Worm (Caenorhabditis elegans) whole organism, L1 larva: ENCODE results near the gene col-149.
A peak's percentile ranks its signal among the peaks of the same experiment; 100 is the strongest.

ENCODE experiments used
- C04F5.9 ChIP-seq: sonication (generic microtip); optimal IDR thresholded peaks from 2 replicates; lab custom pipeline; 2016; ENCODE audit warnings: missing genetic modification characterization, missing compliant biosample characterization
- C16A3.4 ChIP-seq: fragments of 150-350 bp; optimal IDR thresholded peaks from 2 replicates; lab custom pipeline; 2014; ENCODE audit warnings: missing biosample characterization, missing genetic modification characterization
- ama-1 ChIP-seq: fragments of 150-350 bp; optimal IDR thresholded peaks from 2 replicates; lab custom pipeline; 2014
- ceh-63 ChIP-seq: fragments of 200-800 bp; sonication (Bioruptor generic); optimal IDR thresholded peaks from 2 replicates; lab custom pipeline; 2018; ENCODE audit warnings: mild to moderate bottlenecking, missing genetic modification characterization, missing compliant biosample characterization
- ceh-8 ChIP-seq: fragments of 200-800 bp; sonication (Bioruptor generic); optimal IDR thresholded peaks from 2 replicates; lab custom pipeline; 2018; ENCODE audit warnings: mild to moderate bottlenecking, missing genetic modification characterization, moderate library complexity, missing compliant biosample characterization
- ceh-82 ChIP-seq, 3 experiments: fragments of 150-350 bp in 1 of 3; sonication (generic microtip) in 2 of 3; optimal IDR thresholded peaks; 2 replicates each; lab custom pipeline; 2014 to 2017; ENCODE audit warnings: missing biosample characterization in 3 of 3, missing genetic modification characterization in 3 of 3
- ceh-88 ChIP-seq: fragments of 200-800 bp; sonication (Bioruptor generic); IDR thresholded peaks from 2 replicates; pipeline ENCODE4 v1.3.6; 2022; ENCODE audit warnings: missing genetic modification characterization, missing compliant biosample characterization
- ceh-90 ChIP-seq: sonication (generic microtip); optimal IDR thresholded peaks from 2 replicates; lab custom pipeline; 2016; ENCODE audit warnings: missing genetic modification characterization, missing compliant biosample characterization
- dpl-1 ChIP-seq, 3 experiments: fragments of 150-350 bp in 2 of 3; sonication (generic microtip) in 1 of 3; optimal IDR thresholded peaks; 2 replicates each; lab custom pipeline; 2014 to 2017; ENCODE audit warnings: missing biosample characterization in 3 of 3, missing genetic modification characterization in 3 of 3, missing genetic modification reagents in 3 of 3
- dsc-1 ChIP-seq: sonication (generic microtip); optimal IDR thresholded peaks from 2 replicates; lab custom pipeline; 2016; ENCODE audit warnings: mild to moderate bottlenecking, missing genetic modification characterization, missing compliant biosample characterization
- efl-1 ChIP-seq, 4 experiments: fragments of 150-350 bp; optimal IDR thresholded peaks in 3 of 4; peaks in 1 of 4; 1 replicate in 1 of 4; 2 replicates in 3 of 4; lab custom pipeline; 2014; ENCODE audit warnings: missing biosample characterization in 2 of 4, missing genetic modification characterization in 2 of 4, missing genetic modification reagents in 2 of 4
- egl-27 ChIP-seq, 2 experiments: fragments of 150-350 bp in 1 of 2; sonication (generic microtip); optimal IDR thresholded peaks; 3 replicates each; lab custom pipeline; 2017 to 2018; ENCODE audit warnings: missing biosample characterization in 2 of 2, missing genetic modification characterization in 2 of 2, missing genetic modification reagents in 2 of 2
- fkh-10 ChIP-seq: sonication (generic microtip); optimal IDR thresholded peaks from 2 replicates; lab custom pipeline; 2017; ENCODE audit warnings: missing biosample characterization, missing genetic modification reagents, missing genetic modification characterization
- fkh-4 ChIP-seq: sonication (generic microtip); optimal IDR thresholded peaks from 2 replicates; lab custom pipeline; 2016; ENCODE audit warnings: missing compliant biosample characterization, missing genetic modification characterization, borderline replicate concordance
- fkh-8 ChIP-seq: sonication (generic microtip); optimal IDR thresholded peaks from 2 replicates; lab custom pipeline; 2016; ENCODE audit warnings: mild to moderate bottlenecking, missing genetic modification characterization, missing compliant biosample characterization
- fos-1 ChIP-seq: fragments of 150-350 bp; optimal IDR thresholded peaks from 2 replicates; lab custom pipeline; 2014; ENCODE audit warnings: missing biosample characterization, missing genetic modification characterization
- irx-1 ChIP-seq: sonication (generic microtip); optimal IDR thresholded peaks from 2 replicates; lab custom pipeline; 2016; ENCODE audit warnings: missing genetic modification characterization, missing compliant biosample characterization
- lin-13 ChIP-seq: fragments of 150-350 bp; optimal IDR thresholded peaks from 2 replicates; lab custom pipeline; 2014; ENCODE audit warnings: missing biosample characterization, missing genetic modification reagents, missing genetic modification characterization
- lin-14 ChIP-seq: fragments of 200-800 bp; sonication (Bioruptor generic); optimal IDR thresholded peaks from 2 replicates; lab custom pipeline; 2018; ENCODE audit warnings: mild to moderate bottlenecking, missing genetic modification characterization, moderate library complexity, missing compliant biosample characterization
- lin-35 ChIP-seq, 2 experiments: fragments of 150-350 bp; optimal IDR thresholded peaks; 2 replicates each; lab custom pipeline; 2014; ENCODE audit warnings: missing biosample characterization in 2 of 2, missing genetic modification characterization in 2 of 2, missing genetic modification reagents in 2 of 2
- lir-3 ChIP-seq: sonication (generic microtip); optimal IDR thresholded peaks from 2 replicates; lab custom pipeline; 2016; ENCODE audit warnings: mild to moderate bottlenecking, missing genetic modification characterization, moderate library complexity, missing compliant biosample characterization; ENCODE audit not compliant: poor library complexity
- lsy-2 ChIP-seq, 2 experiments: fragments of 150-350 bp; optimal IDR thresholded peaks; 2 replicates each; lab custom pipeline; 2014; ENCODE audit warnings: missing biosample characterization in 2 of 2, missing genetic modification characterization in 2 of 2
- mab-9 ChIP-seq: fragments of 200-800 bp; sonication (Bioruptor generic); IDR thresholded peaks from 2 replicates; pipeline ENCODE4 v1.3.6; 2022; ENCODE audit warnings: missing genetic modification reagents, missing genetic modification characterization, missing compliant biosample characterization
- mdl-1 ChIP-seq, 2 experiments: fragments of 150-350 bp; optimal IDR thresholded peaks; 2 replicates each; lab custom pipeline; 2014 to 2017; ENCODE audit warnings: missing biosample characterization in 2 of 2, missing genetic modification characterization in 2 of 2, inconsistent platforms in 1 of 2
- mep-1 ChIP-seq: fragments of 150-350 bp; optimal IDR thresholded peaks from 2 replicates; lab custom pipeline; 2014; ENCODE audit warnings: missing biosample characterization, missing genetic modification characterization
- nhr-11 ChIP-seq: fragments of 150-350 bp; optimal IDR thresholded peaks from 2 replicates; lab custom pipeline; 2014; ENCODE audit warnings: missing biosample characterization, missing genetic modification characterization
- nhr-19 ChIP-seq: fragments of 200-800 bp; sonication (Bioruptor generic); conservative IDR thresholded peaks from 2 replicates; pipeline ENCODE4 v1.3.6; 2022; ENCODE audit warnings: missing genetic modification characterization, missing compliant biosample characterization
- nhr-20 ChIP-seq: sonication (generic microtip); optimal IDR thresholded peaks from 2 replicates; lab custom pipeline; 2016; ENCODE audit warnings: mild to moderate bottlenecking, missing genetic modification characterization, missing compliant biosample characterization
- nhr-237 ChIP-seq: fragments of 150-350 bp; optimal IDR thresholded peaks from 2 replicates; lab custom pipeline; 2014; ENCODE audit warnings: missing biosample characterization, missing genetic modification characterization
- nhr-47 ChIP-seq: sonication (generic microtip); optimal IDR thresholded peaks from 2 replicates; lab custom pipeline; 2016; ENCODE audit warnings: mild to moderate bottlenecking, missing genetic modification characterization, moderate library complexity, missing compliant biosample characterization
- nhr-71 ChIP-seq: sonication (generic microtip); optimal IDR thresholded peaks from 2 replicates; lab custom pipeline; 2016; ENCODE audit warnings: mild to moderate bottlenecking, missing genetic modification characterization, moderate library complexity, missing compliant biosample characterization
- nhr-77 ChIP-seq: fragments of 150-350 bp; optimal IDR thresholded peaks from 2 replicates; lab custom pipeline; 2014; ENCODE audit warnings: missing biosample characterization, missing genetic modification characterization
- nhr-85 ChIP-seq: sonication (generic microtip); peaks from one replicate; lab custom pipeline; 2016; ENCODE audit warnings: missing genetic modification characterization, inconsistent platforms, missing compliant biosample characterization
- nhr-90 ChIP-seq: sonication (generic microtip); optimal IDR thresholded peaks from 2 replicates; lab custom pipeline; 2016; ENCODE audit warnings: mild to moderate bottlenecking, missing genetic modification characterization, missing compliant biosample characterization; ENCODE audit not compliant: poor library complexity
- pax-3 ChIP-seq: fragments of 200-800 bp; sonication (Bioruptor generic); optimal IDR thresholded peaks from 2 replicates; lab custom pipeline; 2018; ENCODE audit warnings: mild to moderate bottlenecking, missing genetic modification characterization, moderate library complexity, missing compliant biosample characterization
- rnt-1 ChIP-seq: sonication (generic microtip); optimal IDR thresholded peaks from 2 replicates; lab custom pipeline; 2016; ENCODE audit warnings: mild to moderate bottlenecking, missing genetic modification characterization, moderate library complexity, missing compliant biosample characterization
- skn-1 ChIP-seq: fragments of 150-350 bp; optimal IDR thresholded peaks from 2 replicates; lab custom pipeline; 2014; ENCODE audit warnings: missing biosample characterization, missing genetic modification characterization
- snu-23 ChIP-seq: sonication (generic microtip); optimal IDR thresholded peaks from 2 replicates; lab custom pipeline; 2016; ENCODE audit warnings: missing genetic modification characterization, missing compliant biosample characterization
- sox-4 ChIP-seq: sonication (generic microtip); optimal IDR thresholded peaks from 2 replicates; lab custom pipeline; 2016; ENCODE audit warnings: missing genetic modification characterization, missing compliant biosample characterization
- swsn-7 ChIP-seq: sonication (generic microtip); optimal IDR thresholded peaks from 2 replicates; lab custom pipeline; 2016; ENCODE audit warnings: missing genetic modification characterization, missing compliant biosample characterization
- unc-130 ChIP-seq: fragments of 150-350 bp; optimal IDR thresholded peaks from 2 replicates; lab custom pipeline; 2017; ENCODE audit warnings: missing biosample characterization, missing genetic modification characterization, inconsistent platforms
- unc-86 ChIP-seq: sonication (generic microtip); optimal IDR thresholded peaks from 2 replicates; lab custom pipeline; 2016; ENCODE audit warnings: missing genetic modification characterization, missing compliant biosample characterization
- unc-98 ChIP-seq: fragments of 200-800 bp; sonication (Bioruptor generic); IDR thresholded peaks from 2 replicates; pipeline ENCODE4 v1.3.6; 2022; ENCODE audit warnings: missing genetic modification characterization, missing compliant biosample characterization
- xbp-1 ChIP-seq: sonication (generic microtip); optimal IDR thresholded peaks from 2 replicates; lab custom pipeline; 2016; ENCODE audit warnings: missing genetic modification characterization, missing compliant biosample characterization
- ztf-4 ChIP-seq: fragments of 150-350 bp; optimal IDR thresholded peaks from 2 replicates; lab custom pipeline; 2014; ENCODE audit warnings: missing biosample characterization, missing genetic modification characterization

The col-149 gene

DNA sequence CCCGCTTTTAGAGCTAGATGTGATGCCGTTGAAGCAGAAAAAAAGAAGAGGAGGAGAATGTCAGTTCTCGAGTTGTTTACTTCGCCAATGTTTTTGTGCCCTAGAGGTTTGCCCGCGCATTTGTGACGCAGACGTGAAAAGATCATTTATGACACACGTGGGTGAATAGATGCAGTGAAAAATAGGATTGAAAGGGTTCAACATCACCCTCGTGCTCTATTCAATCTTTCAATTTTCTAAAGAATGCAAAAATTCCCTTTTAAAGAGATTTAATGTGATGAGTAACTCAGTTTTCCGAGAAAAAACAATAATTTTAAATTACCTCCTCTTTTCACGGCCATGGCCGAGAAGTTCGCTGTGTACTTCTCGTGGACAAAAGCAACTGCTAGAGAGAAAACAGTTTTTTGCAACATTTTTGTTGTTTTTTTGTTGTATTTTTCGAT lies 46.2 kb downstream of the col-149 start:
- TF ChIP-seq mdl-1 (tag; optimal IDR thresholded peaks at IDR 0.05; lab: Kevin White, UChicago) (peak in 1 of 2 experiments; percentile 89), ceh-63 (no peak), ceh-8 (GFP tag; lab: Kevin White, UChicago) (peak; percentile 28), irx-1 (peak; percentile 20), lir-3 (tag; lab: Kevin White, UChicago) (peak; percentile 21), swsn-7 (tag; lab: Kevin White, UChicago) (peak; percentile 42), mab-9 (GFP tag; lab: Robert Waterston, UW) (0 out of 2 replicates have a peak, but pooled peaks have one; percentile 51), ceh-90 (peak; percentile 31), nhr-47 (tag; lab: Kevin White, UChicago) (peak; percentile 78), nhr-77 (tag; lab: Kevin White, UChicago) (no peak), ztf-4 (tag; lab: Kevin White, UChicago) (peak; percentile 41), skn-1 (no peak), dpl-1 (GFP tag; optimal IDR thresholded peaks at IDR 0.05; lab: Kevin White, UChicago) (peak; percentile 34 to 65 (median 44)), nhr-20 (tag; lab: Kevin White, UChicago) (peak; percentile 30), unc-130 (peak; percentile 59), snu-23 (GFP tag; lab: Kevin White, UChicago) (peak; percentile 51), nhr-85 (tag; lab: Kevin White, UChicago) (peak; percentile 67), pax-3 (tag; lab: Kevin White, UChicago) (peak; percentile 75), unc-86 (tag; lab: Kevin White, UChicago) (peak; percentile 69), egl-27 (tag; optimal IDR thresholded peaks at IDR 0.05; lab: Kevin White, UChicago) (no peak), lin-14 (GFP tag; lab: Kevin White, UChicago) (peak; percentile 94), nhr-19 (peak; percentile 37), ama-1 (lab: Kevin White, UChicago) (no peak), dsc-1 (tag; lab: Kevin White, UChicago) (peak; percentile 91), lin-13 (GFP tag; lab: Kevin White, UChicago) (peak; percentile 13), sox-4 (peak; percentile 68), C16A3.4 (tag; lab: Kevin White, UChicago) (peak; percentile 56), nhr-11 (tag; lab: Kevin White, UChicago) (peak; percentile 31), nhr-237 (tag; lab: Kevin White, UChicago) (no peak), ceh-82 (tag; optimal IDR thresholded peaks at IDR 0.05; lab: Kevin White, UChicago) (peak in 2 of 3 experiments; percentile 20 to 26), nhr-71 (tag; lab: Kevin White, UChicago) (peak; percentile 84), lsy-2 (tag; optimal IDR thresholded peaks at IDR 0.05; lab: Kevin White, UChicago) (peak; percentile 53 to 57), fkh-8 (tag; lab: Kevin White, UChicago) (peak; percentile 89), rnt-1 (tag; lab: Kevin White, UChicago) (no peak), unc-98 (no peak), ceh-88 (0 out of 2 replicates have a peak, but pooled peaks have one; percentile 48), lin-35 (GFP tag; optimal IDR thresholded peaks at IDR 0.05; lab: Kevin White, UChicago) (peak; percentile 55 to 66), xbp-1 (tag; lab: Kevin White, UChicago) (peak; percentile 34), fos-1 (tag; lab: Kevin White, UChicago) (peak; percentile 56), fkh-4 (tag; lab: Kevin White, UChicago) (peak; percentile 55), nhr-90 (tag; lab: Kevin White, UChicago) (no peak), C04F5.9 (tag; lab: Kevin White, UChicago) (no peak), efl-1 (optimal IDR thresholded peaks at IDR 0.05; lab: Kevin White, UChicago) (peak; percentile 35 to 53), efl-1 (GFP tag; optimal IDR thresholded peaks at IDR 0.05 in 1 of 2; lab: Kevin White, UChicago) (peak; percentile 42 to 79), mep-1 (tag; lab: Kevin White, UChicago) (peak; percentile 44), fkh-10 (GFP tag; lab: Kevin White, UChicago) (peak; percentile 16)
- TF ChIP-seq, all 84 proteins: peak for 35
